Worm (Caenorhabditis elegans) whole organism, midembryonic: ENCODE results near the gene F58H1.6.
A peak's percentile ranks its signal among the peaks of the same experiment; 100 is the strongest.

Source experiments
- T22C8.4 ChIP-seq: fragments of 200-800 bp; sonication (Bioruptor generic); IDR thresholded peaks from 2 replicates; pipeline ENCODE4 v1.3.6; 2022; ENCODE audit warnings: missing genetic modification characterization, missing compliant biosample characterization
- cog-1 ChIP-seq: sonication (generic microtip); optimal IDR thresholded peaks from 2 replicates; lab custom pipeline; 2016; ENCODE audit warnings: missing genetic modification characterization, missing compliant biosample characterization
- flt-1 ChIP-seq: fragments of 200-800 bp; sonication (Bioruptor generic); IDR thresholded peaks from 2 replicates; pipeline ENCODE4 v1.3.6; 2022; ENCODE audit warnings: missing genetic modification characterization, missing compliant biosample characterization
- klf-2 ChIP-seq: fragments of 200-800 bp; sonication (Bioruptor generic); conservative IDR thresholded peaks from 2 replicates; pipeline ENCODE4 v1.3.6; 2022; ENCODE audit warnings: missing genetic modification reagents, missing genetic modification characterization, missing compliant biosample characterization
- med-1 ChIP-seq: sonication (generic microtip); optimal IDR thresholded peaks from 2 replicates; lab custom pipeline; 2017; ENCODE audit warnings: missing genetic modification characterization, mild to moderate bottlenecking, missing compliant biosample characterization, antibody characterized with exemption, missing genetic modification reagents; ENCODE audit not compliant: insufficient read depth
- ref-1 ChIP-seq: fragments of 200-800 bp; sonication (Bioruptor generic); conservative IDR thresholded peaks from 2 replicates; pipeline ENCODE4 v1.3.6; 2022; ENCODE audit warnings: missing genetic modification reagents, missing genetic modification characterization, missing compliant biosample characterization
- tab-1 ChIP-seq: fragments of 200-800 bp; sonication (Bioruptor generic); IDR thresholded peaks from 2 replicates; pipeline ENCODE4 v1.3.6; 2022; ENCODE audit warnings: missing genetic modification characterization, missing compliant biosample characterization
- ztf-23 ChIP-seq: fragments of 200-800 bp; sonication (Bioruptor generic); IDR thresholded peaks from 2 replicates; pipeline ENCODE4 v1.3.6; 2022; ENCODE audit warnings: missing genetic modification reagents, missing genetic modification characterization, missing compliant biosample characterization
- ztf-29 ChIP-seq: fragments of 200-800 bp; sonication (Bioruptor generic); IDR thresholded peaks from 2 replicates; pipeline ENCODE4 v1.3.6; 2022; ENCODE audit warnings: missing genetic modification reagents, missing genetic modification characterization, missing compliant biosample characterization

Gene F58H1.6

ce11 chrV:11976734-11977133, 34.3 kb downstream of the F58H1.6 start:
- TF ChIP-seq cog-1 (tag; lab: Kevin White, UChicago) (no peak), ref-1 (GFP tag; lab: Robert Waterston, UW) (no peak), klf-2 (GFP tag; lab: Robert Waterston, UW) (no peak), T22C8.4 (GFP tag; lab: Robert Waterston, UW) (no peak), ztf-23 (GFP tag; lab: Robert Waterston, UW) (no peak), med-1 (no peak), tab-1 (GFP tag; lab: Robert Waterston, UW) (no peak), ztf-29 (no peak), flt-1 (no peak)

- no peak for TF ChIP-seq ztf-29
- TF ChIP-seq flt-1: no peak
- TF ChIP-seq T22C8.4 (GFP tag; lab: Robert Waterston, UW): no peak
- TF ChIP-seq tab-1 (GFP tag; lab: Robert Waterston, UW): no peak
- no peak for TF ChIP-seq ref-1 (GFP tag; lab: Robert Waterston, UW)
- no peak for TF ChIP-seq ztf-23 (GFP tag; lab: Robert Waterston, UW)
- TF ChIP-seq klf-2 (GFP tag; lab: Robert Waterston, UW): no peak
- TF ChIP-seq med-1: no peak
- no peak for TF ChIP-seq cog-1 (tag; lab: Kevin White, UChicago)
These were observed 35.8 kb downstream of the F58H1.6 start, which contains the start of gene mif-2 for ce11 chrV:11978179-11978578. mif-2 (minus strand) TSS chrV:11978459.

DNA sequence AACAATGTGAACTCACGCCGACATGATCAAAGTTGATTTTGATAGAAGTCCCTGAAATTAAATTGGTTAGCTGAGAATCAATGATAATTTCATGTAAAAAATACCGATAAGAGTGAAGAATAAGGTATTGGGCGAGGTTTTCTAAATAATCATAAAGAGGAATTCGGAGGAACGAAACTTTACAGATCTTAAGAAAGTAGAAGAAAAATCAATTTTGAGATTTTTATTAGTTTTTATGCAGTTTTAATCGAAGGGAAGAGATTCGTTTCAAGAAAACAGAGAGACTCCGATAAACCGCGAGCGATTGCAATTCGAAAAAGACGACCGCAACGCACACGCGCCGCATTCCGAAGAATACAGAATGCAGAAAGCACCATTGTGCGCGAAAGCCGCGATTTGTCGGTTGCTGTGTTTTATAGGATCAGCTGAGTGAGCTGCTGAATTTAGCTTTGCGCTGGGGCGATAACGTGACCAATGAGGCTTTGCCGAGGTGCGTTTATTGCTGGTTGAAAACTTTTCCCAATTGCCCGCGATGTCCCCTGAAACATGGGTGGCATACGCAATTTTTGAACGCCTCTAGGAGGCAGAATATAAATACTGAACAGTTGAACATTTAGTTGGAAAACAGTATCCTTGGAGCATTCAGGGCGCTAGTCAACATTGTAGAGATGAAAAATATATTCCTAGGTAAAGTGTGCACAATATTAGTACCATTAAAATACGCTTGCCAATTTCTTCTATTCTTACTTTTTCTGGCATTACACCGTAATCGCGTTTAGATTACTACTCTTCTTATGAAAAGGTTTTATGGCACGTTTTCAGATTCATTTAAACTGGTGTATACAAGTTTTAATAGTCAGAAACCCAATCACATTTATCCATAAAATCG, 37.5 kb downstream of the F58H1.6 start, which contains the start of gene snr-4:
Gene snr-4 (minus strand): TSS at position 51 of the 889 bp plus-strand sequence.
- TF ChIP-seq ref-1 (GFP tag; lab: Robert Waterston, UW): peak; percentile 41; the same call in 1 of the 2 replicates
- peak; percentile 75; the same call in 1 of the 2 replicates for TF ChIP-seq ztf-23 (GFP tag; lab: Robert Waterston, UW)
- 0 out of 2 replicates have a peak, but pooled peaks have one; percentile 72 for TF ChIP-seq tab-1 (GFP tag; lab: Robert Waterston, UW)
- no peak for TF ChIP-seq klf-2 (GFP tag; lab: Robert Waterston, UW)
- TF ChIP-seq T22C8.4 (GFP tag; lab: Robert Waterston, UW): no peak
- peak; percentile 28 for TF ChIP-seq cog-1 (tag; lab: Kevin White, UChicago)
- no peak for TF ChIP-seq med-1
- TF ChIP-seq ztf-29: peak; percentile 94
- peak; percentile 87 for TF ChIP-seq flt-1

ce11 chrV:11982309-11982708, 39.9 kb downstream of the F58H1.6 start, which contains the start of gene rpt-1:
rpt-1 (minus strand) TSS chrV:11982397.
- TF ChIP-seq tab-1 (GFP tag; lab: Robert Waterston, UW): no peak
- no peak for TF ChIP-seq ztf-29
- no peak for TF ChIP-seq cog-1 (tag; lab: Kevin White, UChicago)
- 0 out of 2 replicates have a peak, but pooled peaks have one; percentile 26 for TF ChIP-seq flt-1

DNA sequence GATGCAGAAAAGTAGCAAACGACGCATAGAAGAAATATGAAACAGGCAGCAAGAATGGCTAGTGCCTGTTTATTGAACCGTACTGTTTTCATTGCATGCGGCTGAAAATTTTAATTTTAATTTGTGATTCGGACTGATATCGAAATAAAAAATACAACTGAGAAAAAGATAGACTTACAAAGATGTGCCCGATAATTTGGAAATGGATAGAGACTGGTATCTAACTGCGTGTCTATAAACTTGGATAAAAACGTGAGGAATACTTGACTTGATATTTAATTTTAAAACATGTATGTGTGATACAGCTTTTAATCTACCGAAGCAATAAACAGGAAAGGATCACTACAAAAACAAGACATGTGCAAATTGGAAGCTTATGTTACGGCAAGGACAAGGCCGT, 43.0 kb downstream of the F58H1.6 start, which contains the start of gene mans-2:
Gene mans-2 (minus strand): TSS at position 101 of the 400 bp plus-strand sequence.
- TF ChIP-seq ztf-29 (no peak), klf-2 (GFP tag; lab: Robert Waterston, UW) (no peak), tab-1 (GFP tag; lab: Robert Waterston, UW) (no peak), flt-1 (no peak), med-1 (no peak)

ce11 chrV:11986078-11986869, 43.8 kb downstream of the F58H1.6 start:
- TF ChIP-seq tab-1 (GFP tag; lab: Robert Waterston, UW) (no peak), med-1 (no peak), cog-1 (tag; lab: Kevin White, UChicago) (no peak), flt-1 (no peak), ztf-29 (no peak), ref-1 (GFP tag; lab: Robert Waterston, UW) (no peak), klf-2 (GFP tag; lab: Robert Waterston, UW) (no peak), T22C8.4 (GFP tag; lab: Robert Waterston, UW) (no peak), ztf-23 (GFP tag; lab: Robert Waterston, UW) (no peak)

- TF ChIP-seq klf-2 (GFP tag; lab: Robert Waterston, UW) (no peak), flt-1 (no peak), cog-1 (tag; lab: Kevin White, UChicago) (no peak), tab-1 (GFP tag; lab: Robert Waterston, UW) (no peak), T22C8.4 (GFP tag; lab: Robert Waterston, UW) (no peak), ztf-23 (GFP tag; lab: Robert Waterston, UW) (no peak), ref-1 (GFP tag; lab: Robert Waterston, UW) (no peak)
These were observed 47.4 kb downstream of the F58H1.6 start for ce11 chrV:11989861-11990260.

DNA sequence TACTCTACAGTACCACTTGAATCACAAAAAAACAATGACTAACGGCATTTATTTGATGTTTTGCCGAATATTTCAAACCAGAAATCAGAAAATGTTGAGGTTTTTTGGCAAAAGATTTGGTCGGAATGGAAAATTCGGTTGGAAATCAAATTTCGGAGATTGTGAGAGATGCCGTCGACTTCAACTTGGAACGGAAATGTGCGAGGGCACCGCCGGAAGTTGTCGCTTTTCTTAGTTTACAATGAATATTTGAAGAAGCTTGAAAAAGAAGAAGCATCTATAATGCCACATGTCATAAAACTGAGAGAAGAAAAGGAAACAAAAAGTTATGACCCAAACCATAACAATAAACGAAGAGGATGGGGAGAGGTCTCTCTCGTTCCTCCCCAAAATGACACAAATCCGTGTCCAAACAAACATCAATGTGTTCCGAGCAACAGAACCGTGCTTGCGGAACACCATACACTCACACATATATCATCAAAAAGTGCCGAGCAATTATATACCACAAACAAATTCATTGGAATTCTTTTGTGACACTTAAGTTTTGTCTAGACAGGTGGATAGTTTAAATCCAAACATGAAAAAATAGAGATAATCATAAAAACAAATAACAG, 48.2 kb downstream of the F58H1.6 start:
- TF ChIP-seq ztf-29: no peak
- TF ChIP-seq klf-2 (GFP tag; lab: Robert Waterston, UW): no peak

- TF ChIP-seq ztf-23 (GFP tag; lab: Robert Waterston, UW) (no peak), med-1 (no peak), cog-1 (tag; lab: Kevin White, UChicago) (no peak), tab-1 (GFP tag; lab: Robert Waterston, UW) (no peak), flt-1 (no peak), T22C8.4 (GFP tag; lab: Robert Waterston, UW) (no peak), klf-2 (GFP tag; lab: Robert Waterston, UW) (no peak), ztf-29 (no peak), ref-1 (GFP tag; lab: Robert Waterston, UW) (no peak)
These were observed 51.4 kb downstream of the F58H1.6 start, which contains the start of the genes cyl-1 and C52E4.7 for ce11 chrV:11993706-11994345. cyl-1 (minus strand) TSS chrV:11993723. C52E4.7 (plus strand) TSS chrV:11994295.
